Worm (Caenorhabditis elegans) whole organism, dauer: ENCODE measurements around the gene exc-1.

Experiments used
- unc-62 ChIP-seq: sonication (generic microtip); optimal IDR thresholded peaks from 2 replicates; lab custom pipeline; 2017; ENCODE audit warnings: missing biosample characterization, missing genetic modification reagents, missing genetic modification characterization

Gene exc-1

ce11 chrX:15468657-15469056 is 8.6 kb downstream of the exc-1 start:
- TF ChIP-seq unc-62 (GFP tag; lab: Kevin White, UChicago) = no peak

DNA sequence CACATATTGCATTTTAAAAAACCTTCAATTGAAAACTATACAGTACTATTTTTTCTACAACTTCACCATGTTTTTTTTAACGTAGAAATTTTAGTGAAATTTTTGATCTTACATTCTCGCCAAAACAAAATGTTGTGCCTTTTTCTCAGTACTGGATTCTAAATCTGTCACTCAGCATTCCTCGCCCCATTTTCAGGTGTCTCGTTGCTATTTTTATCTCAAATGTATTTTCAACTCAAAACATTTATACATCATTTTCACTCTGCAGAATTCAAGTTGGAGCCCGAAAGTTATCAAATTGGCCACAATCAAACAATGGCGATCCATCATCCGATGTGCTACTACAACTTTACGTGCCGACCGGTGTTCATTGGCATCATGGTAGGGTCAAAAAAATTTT is 11.2 kb downstream of the exc-1 start, which contains the start of gene sprr-1:
sprr-1 (plus strand) TSS at position 269 of the 400 bp plus-strand sequence.
- no peak for TF ChIP-seq unc-62 (GFP tag; lab: Kevin White, UChicago)

- TF ChIP-seq unc-62 (GFP tag; lab: Kevin White, UChicago) = no peak
These were observed 12.2 kb downstream of the exc-1 start for ce11 chrX:15465050-15465449.

ce11 chrX:15446292-15446794 is 30.9 kb downstream of the exc-1 start, which contains the start of gene R03A10.5:
Gene R03A10.5 (plus strand): TSS chrX:15446722.
- no peak for TF ChIP-seq unc-62 (GFP tag; lab: Kevin White, UChicago)

DNA sequence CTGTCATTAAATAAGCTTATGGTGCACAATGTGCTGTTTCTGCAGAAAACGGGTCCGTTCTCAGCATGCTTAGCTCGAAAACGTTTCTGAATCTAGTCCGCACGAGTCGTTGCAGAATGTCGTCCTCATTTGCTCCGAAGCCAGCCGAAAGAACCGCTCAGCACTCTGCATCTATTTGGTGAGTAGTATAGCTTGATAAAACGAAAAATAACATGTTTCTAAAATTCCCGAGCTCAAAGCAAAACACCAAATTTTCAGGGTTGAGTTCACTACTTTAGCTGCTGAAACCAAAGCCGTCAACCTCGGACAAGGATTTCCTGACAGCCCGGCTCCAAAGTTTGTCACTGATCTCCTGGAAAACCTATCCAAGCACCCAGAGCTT is 35.5 kb downstream of the exc-1 start, which contains the start of gene nkat-3:
nkat-3 (plus strand) TSS at position 46 of the 382 bp plus-strand sequence.
- no peak for TF ChIP-seq unc-62 (GFP tag; lab: Kevin White, UChicago)

- TF ChIP-seq unc-62 (GFP tag; lab: Kevin White, UChicago) = no peak
These were observed 36.2 kb downstream of the exc-1 start, which contains the start of gene mocs-1 for ce11 chrX:15440744-15441685. Gene mocs-1 (minus strand): TSS chrX:15440794.

ce11 chrX:15438768-15439167 is 38.4 kb downstream of the exc-1 start:
- TF ChIP-seq unc-62 (GFP tag; lab: Kevin White, UChicago) = no peak

DNA sequence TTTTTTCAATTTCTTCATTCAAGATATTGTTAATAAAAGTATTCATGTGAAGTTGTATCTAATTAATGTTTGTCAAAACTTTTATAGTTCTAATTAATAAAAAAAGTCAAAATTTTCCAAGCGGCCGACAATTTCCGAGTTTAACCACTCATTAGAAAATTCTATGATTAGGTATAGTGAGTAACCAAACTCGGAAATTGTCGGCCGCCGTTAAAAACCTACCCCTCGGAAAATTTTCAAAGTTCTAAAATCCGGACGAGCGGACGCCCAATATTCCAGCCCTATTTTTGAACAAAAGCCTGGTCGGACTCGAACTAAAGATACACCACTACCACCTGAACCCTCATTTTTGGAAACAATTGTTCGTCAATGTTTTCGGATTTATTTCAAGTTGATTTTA is 42.3 kb downstream of the exc-1 start:
- no peak for TF ChIP-seq unc-62 (GFP tag; lab: Kevin White, UChicago)

- no peak for TF ChIP-seq unc-62 (GFP tag; lab: Kevin White, UChicago)
These were observed 43.7 kb downstream of the exc-1 start, which contains the start of gene flp-32 for ce11 chrX:15433487-15433886. Gene flp-32 (plus strand): TSS chrX:15433787.

DNA sequence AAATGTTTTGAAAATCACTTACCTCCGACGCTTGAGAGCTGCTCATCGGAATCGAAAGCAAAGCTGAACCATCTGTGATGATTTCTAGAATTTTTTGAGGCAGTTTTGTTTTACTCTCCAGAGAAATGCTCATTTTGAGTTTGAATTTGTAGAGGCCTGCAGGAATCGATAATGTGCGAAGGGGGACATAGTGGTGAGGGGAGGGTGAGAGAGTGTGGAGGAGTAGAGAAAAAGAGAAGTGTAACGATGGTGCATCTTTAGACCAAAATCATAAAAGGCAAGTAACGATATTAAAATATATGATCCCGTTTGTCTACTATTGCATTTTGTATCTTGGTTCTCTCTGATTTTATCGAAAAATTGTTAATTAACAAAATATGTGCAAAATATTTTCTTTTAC is 46.2 kb downstream of the exc-1 start, which contains the start of gene blos-8:
blos-8 (minus strand) TSS at position 216 of the 400 bp plus-strand sequence.
- no peak for TF ChIP-seq unc-62 (GFP tag; lab: Kevin White, UChicago)

ce11 chrX:15427931-15428330 is 49.3 kb downstream of the exc-1 start, which contains the start of gene nas-13:
Gene nas-13 (minus strand): TSS chrX:15428253.
- TF ChIP-seq unc-62 (GFP tag; lab: Kevin White, UChicago) = no peak

DNA sequence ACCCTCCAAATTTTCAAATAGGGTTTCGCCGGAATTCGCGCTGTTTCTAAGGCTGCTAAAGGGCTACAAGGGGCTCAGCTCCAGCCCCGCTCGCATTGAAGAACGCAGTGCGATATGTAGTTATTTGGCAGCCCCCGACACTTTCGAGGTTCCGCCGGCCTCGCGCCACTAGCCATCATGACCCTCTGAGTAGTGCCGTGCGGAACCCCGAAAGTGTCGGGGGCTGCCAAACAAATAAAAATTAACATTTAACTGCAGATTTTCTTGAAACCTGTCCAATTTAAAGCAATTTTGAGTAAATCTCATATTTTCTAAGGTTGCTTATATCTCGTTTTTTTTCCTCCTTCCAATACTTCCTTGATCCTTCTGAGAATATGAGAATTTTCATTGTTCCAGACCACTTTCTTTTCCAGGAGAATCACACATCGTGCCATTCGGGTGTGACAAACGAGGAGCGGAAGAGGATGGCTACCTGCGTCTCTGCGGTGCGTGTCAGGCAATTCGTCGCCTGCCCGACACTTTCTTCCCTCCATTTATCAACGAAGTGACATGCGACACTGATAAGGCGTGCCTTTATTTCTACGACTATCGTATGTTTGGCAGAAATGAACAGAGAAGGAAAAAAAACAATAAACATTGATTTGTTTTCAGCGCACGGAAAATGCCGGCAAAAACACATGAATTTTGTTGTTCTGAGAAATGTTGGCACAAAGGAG is 53.3 kb downstream of the exc-1 start:
- no peak for TF ChIP-seq unc-62 (GFP tag; lab: Kevin White, UChicago)

DNA sequence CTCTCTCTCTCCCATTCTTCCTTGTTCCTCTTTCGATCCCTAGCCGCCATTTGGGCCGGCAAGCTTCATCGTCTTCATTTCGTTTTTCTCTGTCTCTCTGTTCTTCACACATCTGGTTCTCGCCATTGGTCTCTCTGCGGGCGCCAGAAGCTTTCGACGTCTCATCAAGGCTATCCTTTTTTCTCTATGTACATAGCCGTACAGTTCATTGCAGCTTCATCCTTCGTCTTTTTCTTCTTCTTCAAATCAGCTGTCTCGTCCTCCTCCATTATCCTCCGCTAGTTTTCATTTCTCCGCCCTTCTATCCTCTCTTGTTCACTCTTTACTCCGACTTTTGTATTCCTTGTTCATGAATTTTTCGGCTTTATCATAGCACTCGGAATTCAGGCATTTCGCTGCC is 56.5 kb downstream of the exc-1 start, which contains the start of gene F39D8.3:
F39D8.3 (plus strand) TSS at position 301 of the 400 bp plus-strand sequence.
- no peak for TF ChIP-seq unc-62 (GFP tag; lab: Kevin White, UChicago)
